Worm (Caenorhabditis elegans): ENCODE data around the gene lgc-46.

Gene lgc-46

ce11 chrIII:1135925-1136324, at the start of gene lgc-46:
Gene lgc-46, minus strand, starts transcription at chrIII:1136025.
- TF ChIP-seq snpc-4 (tag; optimal IDR thresholded peaks at IDR 0.05) (no peak), nhr-23 (tag; optimal IDR thresholded peaks at IDR 0.05) (no peak), elt-1 (tag; optimal IDR thresholded peaks at IDR 0.05) (no peak), ztf-4 (tag; optimal IDR thresholded peaks at IDR 0.05) (no peak), sma-9 (GFP tag; optimal IDR thresholded peaks at IDR 0.05) (no peak), sma-9 (tag; optimal IDR thresholded peaks at IDR 0.05) (no peak)

DNA sequence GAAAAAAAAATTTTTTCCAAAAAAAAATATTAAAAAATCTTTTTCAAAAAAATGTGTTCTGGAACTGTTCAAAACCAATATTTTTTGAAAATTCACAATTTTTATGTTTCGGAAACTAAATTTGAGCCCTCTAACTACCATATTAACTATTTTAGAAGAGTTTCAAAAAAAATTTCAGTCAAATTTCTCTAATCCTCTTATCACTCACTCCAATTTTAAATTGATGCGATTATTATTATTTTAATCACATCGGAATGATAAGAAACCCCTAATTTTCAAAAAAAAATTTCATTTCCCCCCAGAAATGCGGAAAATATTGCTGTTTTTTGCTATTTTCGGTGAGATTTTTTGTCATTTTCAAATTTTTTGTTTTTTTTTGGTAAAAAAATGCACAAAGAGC, 45.9 kb upstream of the lgc-46 start, which contains the start of gene nspg-8:
TSS of gene nspg-8 (plus strand) at position 301 of the 400 bp plus-strand sequence.
- TF ChIP-seq mab-5 (tag; optimal IDR thresholded peaks at IDR 0.05): no peak
- TF ChIP-seq nhr-11 (tag; optimal IDR thresholded peaks at IDR 0.05): no peak
- TF ChIP-seq nhr-77 (tag; optimal IDR thresholded peaks at IDR 0.05): no peak
- no peak for TF ChIP-seq nhr-25 (tag; optimal IDR thresholded peaks at IDR 0.05)
- no peak for TF ChIP-seq unc-55 (GFP tag; optimal IDR thresholded peaks at IDR 0.05)
- no peak for TF ChIP-seq unc-62 (GFP tag; optimal IDR thresholded peaks at IDR 0.05)
- no peak for TF ChIP-seq nhr-6 (tag; optimal IDR thresholded peaks at IDR 0.05)
- no peak for TF ChIP-seq alr-1 (tag; optimal IDR thresholded peaks at IDR 0.05)
- no peak for TF ChIP-seq lin-13 (GFP tag; optimal IDR thresholded peaks at IDR 0.05)
- TF ChIP-seq skn-1 (tag; optimal IDR thresholded peaks at IDR 0.05): no peak
- no peak for TF ChIP-seq elt-3 (tag; optimal IDR thresholded peaks at IDR 0.05)
- TF ChIP-seq sma-9 (GFP tag; optimal IDR thresholded peaks at IDR 0.05): no peak
- TF ChIP-seq sma-9 (tag; optimal IDR thresholded peaks at IDR 0.05): no peak
- TF ChIP-seq Y55F3AM.14 (GFP tag; optimal IDR thresholded peaks at IDR 0.05): no peak

- TF ChIP-seq fos-1 (tag; optimal IDR thresholded peaks at IDR 0.05): no peak
- no peak for TF ChIP-seq lin-39 (tag; optimal IDR thresholded peaks at IDR 0.05)
- TF ChIP-seq crh-2 (tag; optimal IDR thresholded peaks at IDR 0.05): no peak
- no peak for TF ChIP-seq sma-3 (GFP tag; optimal IDR thresholded peaks at IDR 0.05)
- no peak for TF ChIP-seq mdl-1 (tag; optimal IDR thresholded peaks at IDR 0.05)
- no peak for TF ChIP-seq nhr-77 (tag; optimal IDR thresholded peaks at IDR 0.05)
- TF ChIP-seq R02D3.7 (tag; optimal IDR thresholded peaks at IDR 0.05): no peak
- no peak for TF ChIP-seq blmp-1 (tag; optimal IDR thresholded peaks at IDR 0.05; ENCODE audit: insufficient read depth)
- no peak for TF ChIP-seq nhr-23 (tag; optimal IDR thresholded peaks at IDR 0.05)
- no peak for TF ChIP-seq nhr-21 (tag; optimal IDR thresholded peaks at IDR 0.05)
- TF ChIP-seq ceh-16 (tag; optimal IDR thresholded peaks at IDR 0.05): no peak
- no peak for TF ChIP-seq dmd-4 (tag; optimal IDR thresholded peaks at IDR 0.05)
- no peak for TF ChIP-seq nhr-10 (tag; optimal IDR thresholded peaks at IDR 0.05)
- no peak for TF ChIP-seq skn-1 (tag; optimal IDR thresholded peaks at IDR 0.05)
- no peak for TF ChIP-seq gmeb-1 (tag; optimal IDR thresholded peaks at IDR 0.05)
- no peak for TF ChIP-seq unc-55 (GFP tag; optimal IDR thresholded peaks at IDR 0.05)
- TF ChIP-seq snpc-4 (tag; optimal IDR thresholded peaks at IDR 0.05): no peak
Observed at ce11 chrIII:1179006-1179405, 43.2 kb upstream of the lgc-46 start.

- TF ChIP-seq nhr-77 (tag; optimal IDR thresholded peaks at IDR 0.05) (no peak), elt-1 (tag; optimal IDR thresholded peaks at IDR 0.05) (no peak)
Observed at ce11 chrIII:1176080-1176608, 40.3 kb upstream of the lgc-46 start, which contains the start of gene eak-3. Gene eak-3, minus strand, starts transcription at chrIII:1176558.

DNA sequence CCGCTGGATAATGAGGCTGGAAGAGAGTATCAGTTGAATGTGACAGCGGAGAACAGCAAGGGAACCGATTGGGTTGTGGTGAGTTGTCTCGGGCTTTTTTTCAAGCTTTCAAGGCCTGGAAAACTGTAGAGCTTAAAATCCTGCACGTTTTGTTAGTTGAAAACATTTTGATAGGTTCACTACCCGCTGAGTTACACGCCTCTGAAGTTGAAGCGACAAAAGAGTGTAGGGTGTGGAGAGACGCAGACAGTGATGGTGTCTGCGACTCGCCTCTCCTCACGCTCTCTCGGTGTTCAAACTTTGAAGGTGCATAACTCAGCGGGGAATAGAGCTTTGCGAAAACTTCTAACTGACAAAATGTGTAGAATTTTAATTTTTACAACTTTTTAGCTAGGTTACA, 37.5 kb upstream of the lgc-46 start:
- no peak for TF ChIP-seq peb-1 (tag; optimal IDR thresholded peaks at IDR 0.05)
- TF ChIP-seq lin-39 (tag; optimal IDR thresholded peaks at IDR 0.05): no peak
- no peak for TF ChIP-seq lin-13 (GFP tag; optimal IDR thresholded peaks at IDR 0.05)
- TF ChIP-seq nhr-12 (tag; optimal IDR thresholded peaks at IDR 0.05): no peak
- TF ChIP-seq F13H6.1 (tag; optimal IDR thresholded peaks at IDR 0.05): no peak
- TF ChIP-seq nhr-77 (tag; optimal IDR thresholded peaks at IDR 0.05): no peak
- TF ChIP-seq ZK546.5 (tag; optimal IDR thresholded peaks at IDR 0.05): no peak
- TF ChIP-seq egl-27 (tag; optimal IDR thresholded peaks at IDR 0.05): no peak
- TF ChIP-seq unc-62 (GFP tag; optimal IDR thresholded peaks at IDR 0.05): no peak
- no peak for TF ChIP-seq nhr-10 (tag; optimal IDR thresholded peaks at IDR 0.05)
- TF ChIP-seq nhr-25 (tag; optimal IDR thresholded peaks at IDR 0.05): no peak
- TF ChIP-seq nhr-11 (tag; optimal IDR thresholded peaks at IDR 0.05): no peak
- no peak for TF ChIP-seq R02D3.7 (tag; optimal IDR thresholded peaks at IDR 0.05)
- TF ChIP-seq nhr-23 (tag; optimal IDR thresholded peaks at IDR 0.05): no peak
- TF ChIP-seq fos-1 (tag; optimal IDR thresholded peaks at IDR 0.05): no peak
